Worm (Caenorhabditis elegans): ENCODE results near the gene ifc-2.

DNA sequence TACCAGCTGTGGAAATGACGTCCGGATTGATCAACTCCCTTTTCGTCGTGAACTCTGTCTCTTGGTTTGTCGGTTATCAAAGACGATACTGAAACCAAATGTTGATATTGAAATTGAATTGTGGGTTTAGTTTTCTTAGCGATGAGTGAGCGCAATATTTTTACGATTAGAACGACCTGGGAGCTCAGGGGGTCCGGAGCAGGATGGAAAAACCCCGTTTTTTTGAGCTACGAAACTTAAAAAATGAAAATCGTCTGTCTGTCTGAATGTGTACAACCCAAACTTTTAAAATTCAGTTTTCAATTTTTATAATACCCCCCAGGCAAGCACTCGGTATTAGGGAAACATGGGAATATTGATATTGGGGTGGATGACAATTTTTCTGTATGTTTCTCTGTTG lies 11.9 kb downstream of the ifc-2 start:
- no peak for TF ChIP-seq ztf-11 (tag; optimal IDR thresholded peaks at IDR 0.05)
- no peak for TF ChIP-seq ceh-82 (tag; optimal IDR thresholded peaks at IDR 0.05)
- TF ChIP-seq nhr-12 (tag; optimal IDR thresholded peaks at IDR 0.05), result no peak
- TF ChIP-seq nhr-25 (tag; optimal IDR thresholded peaks at IDR 0.05), result no peak
- TF ChIP-seq ceh-16 (tag; optimal IDR thresholded peaks at IDR 0.05), result no peak
- TF ChIP-seq skn-1 (tag; optimal IDR thresholded peaks at IDR 0.05), result no peak

Measured in whole organism, L3 larva.